Worm (Caenorhabditis elegans): ENCODE data around the gene clec-76.

clec-76 gene

DNA sequence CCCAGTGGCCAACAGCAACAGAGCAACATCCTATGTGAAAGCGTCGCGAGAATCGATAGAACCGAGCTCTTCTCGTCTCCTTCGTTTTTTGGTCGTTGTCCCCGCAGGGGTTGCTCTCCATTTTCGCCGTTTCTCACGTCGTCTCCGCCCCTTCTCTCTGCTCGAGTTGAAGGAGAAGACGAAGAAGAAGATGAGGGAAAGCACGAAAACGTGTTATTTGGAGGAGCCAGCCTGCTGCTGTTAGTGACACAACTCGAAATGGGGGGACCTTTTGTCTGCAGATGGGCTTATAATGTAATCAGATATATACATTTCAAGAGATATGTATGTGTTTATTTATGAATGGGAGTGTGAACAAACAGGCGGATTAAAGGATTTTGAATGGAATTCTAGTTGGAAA, 42.7 kb downstream of the clec-76 start, which contains the start of gene W02C12.2:
TSS of gene W02C12.2 (minus strand) at position 277 of the 400 bp plus-strand sequence.
- TF ChIP-seq ztf-23 (GFP tag; IDR thresholded peaks at IDR 0.05) (peak; percentile 14; the same call in 1 of the 2 replicates), ztf-29 (GFP tag; IDR thresholded peaks at IDR 0.05) (no peak)

ce11 chrIV:4008440-4008839, 43.4 kb downstream of the clec-76 start:
- no peak for TF ChIP-seq ztf-29 (GFP tag; IDR thresholded peaks at IDR 0.05)
- no peak for TF ChIP-seq ref-1 (GFP tag; conservative IDR thresholded peaks at IDR 0.05)
- no peak for TF ChIP-seq cog-1 (tag; optimal IDR thresholded peaks at IDR 0.05)
- no peak for TF ChIP-seq klf-2 (GFP tag; conservative IDR thresholded peaks at IDR 0.05)
- TF ChIP-seq med-1 (GFP tag; optimal IDR thresholded peaks at IDR 0.05; ENCODE audit: insufficient read depth): no peak
- TF ChIP-seq tab-1 (GFP tag; IDR thresholded peaks at IDR 0.05): no peak
- no peak for TF ChIP-seq flt-1 (GFP tag; IDR thresholded peaks at IDR 0.05)
- no peak for TF ChIP-seq T22C8.4 (GFP tag; IDR thresholded peaks at IDR 0.05)
- TF ChIP-seq ztf-23 (GFP tag; IDR thresholded peaks at IDR 0.05): no peak

DNA sequence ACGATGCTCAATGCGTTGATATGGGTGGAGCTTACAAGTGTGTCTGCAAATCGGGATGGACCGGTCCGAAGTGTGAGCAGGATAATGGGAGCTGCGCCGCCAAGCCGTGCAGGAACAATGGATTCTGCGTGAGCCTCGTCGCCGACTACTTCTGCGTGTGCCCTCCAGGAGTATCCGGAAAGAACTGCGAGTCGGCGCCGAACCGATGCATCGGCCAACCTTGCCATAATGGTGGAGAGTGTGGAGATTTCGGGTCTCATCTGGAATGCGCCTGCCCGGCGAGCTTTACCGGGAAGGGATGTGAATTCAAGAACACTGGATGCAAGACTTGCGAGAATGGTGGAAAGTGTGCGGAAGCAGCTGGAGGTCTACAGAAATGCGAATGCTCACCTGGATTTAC, 44.9 kb downstream of the clec-76 start:
- no peak for TF ChIP-seq ztf-29 (GFP tag; IDR thresholded peaks at IDR 0.05)
- no peak for TF ChIP-seq tab-1 (GFP tag; IDR thresholded peaks at IDR 0.05)
- TF ChIP-seq flt-1 (GFP tag; IDR thresholded peaks at IDR 0.05): no peak
- TF ChIP-seq cog-1 (tag; optimal IDR thresholded peaks at IDR 0.05): no peak
- TF ChIP-seq klf-2 (GFP tag; conservative IDR thresholded peaks at IDR 0.05): no peak
- TF ChIP-seq ref-1 (GFP tag; conservative IDR thresholded peaks at IDR 0.05): no peak
- no peak for TF ChIP-seq T22C8.4 (GFP tag; IDR thresholded peaks at IDR 0.05)
- no peak for TF ChIP-seq med-1 (GFP tag; optimal IDR thresholded peaks at IDR 0.05; ENCODE audit: insufficient read depth)
- no peak for TF ChIP-seq ztf-23 (GFP tag; IDR thresholded peaks at IDR 0.05)

- TF ChIP-seq ztf-29 (GFP tag; IDR thresholded peaks at IDR 0.05): no peak
- TF ChIP-seq klf-2 (GFP tag; conservative IDR thresholded peaks at IDR 0.05): no peak
- TF ChIP-seq cog-1 (tag; optimal IDR thresholded peaks at IDR 0.05): no peak
- TF ChIP-seq T22C8.4 (GFP tag; IDR thresholded peaks at IDR 0.05): no peak
These were observed 48.6 kb downstream of the clec-76 start for ce11 chrIV:4013621-4014020.

- TF ChIP-seq klf-2 (GFP tag; conservative IDR thresholded peaks at IDR 0.05): no peak
- 0 out of 2 replicates have a peak, but pooled peaks have one; percentile 26 for TF ChIP-seq flt-1 (GFP tag; IDR thresholded peaks at IDR 0.05)
- TF ChIP-seq med-1 (GFP tag; optimal IDR thresholded peaks at IDR 0.05; ENCODE audit: insufficient read depth): no peak
- TF ChIP-seq ztf-29 (GFP tag; IDR thresholded peaks at IDR 0.05): no peak
- TF ChIP-seq ref-1 (GFP tag; conservative IDR thresholded peaks at IDR 0.05): no peak
- no peak for TF ChIP-seq cog-1 (tag; optimal IDR thresholded peaks at IDR 0.05)
- TF ChIP-seq T22C8.4 (GFP tag; IDR thresholded peaks at IDR 0.05): 0 out of 2 replicates have a peak, but pooled peaks have one; percentile 41
- TF ChIP-seq tab-1 (GFP tag; IDR thresholded peaks at IDR 0.05): 0 out of 2 replicates have a peak, but pooled peaks have one; percentile 54
- TF ChIP-seq ztf-23 (GFP tag; IDR thresholded peaks at IDR 0.05): 0 out of 2 replicates have a peak, but pooled peaks have one; percentile 48
These were observed 49.3 kb downstream of the clec-76 start for ce11 chrIV:4014341-4014826.

- TF ChIP-seq med-1 (GFP tag; optimal IDR thresholded peaks at IDR 0.05; ENCODE audit: insufficient read depth) (no peak), ref-1 (GFP tag; conservative IDR thresholded peaks at IDR 0.05) (no peak), flt-1 (GFP tag; IDR thresholded peaks at IDR 0.05) (no peak), cog-1 (tag; optimal IDR thresholded peaks at IDR 0.05) (no peak), ztf-29 (GFP tag; IDR thresholded peaks at IDR 0.05) (no peak), tab-1 (GFP tag; IDR thresholded peaks at IDR 0.05) (no peak), T22C8.4 (GFP tag; IDR thresholded peaks at IDR 0.05) (no peak), klf-2 (GFP tag; conservative IDR thresholded peaks at IDR 0.05) (no peak), ztf-23 (GFP tag; IDR thresholded peaks at IDR 0.05) (no peak)
These were observed 50.6 kb downstream of the clec-76 start for ce11 chrIV:4015660-4016059.

DNA sequence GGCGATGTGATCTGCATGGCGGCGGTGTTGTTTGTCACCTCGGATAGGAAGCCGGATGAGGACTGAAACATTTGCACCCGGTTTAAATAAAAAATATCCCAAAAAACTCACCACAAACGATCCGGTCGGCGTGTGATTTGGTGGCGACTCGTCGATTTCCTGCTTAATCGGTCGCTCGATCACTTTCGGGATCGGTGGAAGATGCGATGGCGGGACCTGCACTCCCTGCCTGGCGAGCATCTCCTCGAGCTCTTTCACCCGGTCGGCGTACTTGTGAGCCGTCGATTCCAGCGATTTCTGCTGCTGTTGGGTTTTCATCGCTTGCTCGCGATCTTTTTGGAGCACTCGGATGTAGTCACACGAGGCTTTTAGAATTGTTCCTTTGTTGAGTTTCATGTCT, 51.7 kb downstream of the clec-76 start:
- TF ChIP-seq ztf-29 (GFP tag; IDR thresholded peaks at IDR 0.05): no peak
- TF ChIP-seq ref-1 (GFP tag; conservative IDR thresholded peaks at IDR 0.05): no peak
- TF ChIP-seq ztf-23 (GFP tag; IDR thresholded peaks at IDR 0.05): no peak
- TF ChIP-seq tab-1 (GFP tag; IDR thresholded peaks at IDR 0.05): no peak
- no peak for TF ChIP-seq med-1 (GFP tag; optimal IDR thresholded peaks at IDR 0.05; ENCODE audit: insufficient read depth)
- TF ChIP-seq T22C8.4 (GFP tag; IDR thresholded peaks at IDR 0.05): no peak
- no peak for TF ChIP-seq klf-2 (GFP tag; conservative IDR thresholded peaks at IDR 0.05)
- TF ChIP-seq flt-1 (GFP tag; IDR thresholded peaks at IDR 0.05): no peak
- no peak for TF ChIP-seq cog-1 (tag; optimal IDR thresholded peaks at IDR 0.05)

Measured in whole organism, midembryonic.